Worm (Caenorhabditis elegans) whole organism, L2 larva: ENCODE results near the gene tba-8.
A peak's percentile ranks its signal among the peaks of the same experiment; 100 is the strongest.

Source experiments
- C34F6.9 ChIP-seq: fragments of 150-350 bp; optimal IDR thresholded peaks from 2 replicates; lab custom pipeline; 2014; ENCODE audit warnings: missing biosample characterization, missing genetic modification characterization
- F13H6.1 ChIP-seq: sonication (generic microtip); optimal IDR thresholded peaks from 2 replicates; lab custom pipeline; 2016; ENCODE audit warnings: missing genetic modification characterization, missing compliant biosample characterization
- R02D3.7 ChIP-seq: fragments of 150-350 bp; optimal IDR thresholded peaks from 2 replicates; lab custom pipeline; 2014; ENCODE audit warnings: missing biosample characterization, missing genetic modification characterization
- Y55F3AM.14 ChIP-seq: fragments of 200-800 bp; sonication (Bioruptor generic); optimal IDR thresholded peaks from 2 replicates; lab custom pipeline; 2018; ENCODE audit warnings: mild to moderate bottlenecking, missing genetic modification characterization, missing compliant biosample characterization
- ZK546.5 ChIP-seq: sonication (generic microtip); optimal IDR thresholded peaks from 2 replicates; lab custom pipeline; 2017; ENCODE audit warnings: missing biosample characterization, missing genetic modification characterization
- alr-1 ChIP-seq: fragments of 150-350 bp; optimal IDR thresholded peaks from 2 replicates; lab custom pipeline; 2014; ENCODE audit warnings: missing biosample characterization, missing genetic modification characterization
- aly-2 ChIP-seq: fragments of 150-350 bp; optimal IDR thresholded peaks from 2 replicates; lab custom pipeline; 2014; ENCODE audit warnings: missing biosample characterization, missing genetic modification characterization
- ama-1 ChIP-seq: fragments of 150-350 bp; optimal IDR thresholded peaks from 2 replicates; lab custom pipeline; 2018; ENCODE audit warnings: inconsistent platforms
- blmp-1 ChIP-seq: sonication (generic microtip); optimal IDR thresholded peaks from 2 replicates; lab custom pipeline; 2017; ENCODE audit warnings: missing genetic modification characterization, mild to moderate bottlenecking, missing compliant biosample characterization, antibody characterized with exemption, moderate library complexity; ENCODE audit not compliant: insufficient read depth
- ceh-16 ChIP-seq: fragments of 150-350 bp; optimal IDR thresholded peaks from 2 replicates; lab custom pipeline; 2014; ENCODE audit warnings: missing biosample characterization, missing genetic modification characterization
- dmd-4 ChIP-seq: sonication (generic microtip); optimal IDR thresholded peaks from 2 replicates; lab custom pipeline; 2017; ENCODE audit warnings: missing biosample characterization, missing genetic modification characterization
- egl-27 ChIP-seq: sonication (generic microtip); optimal IDR thresholded peaks from 3 replicates; lab custom pipeline; 2017; ENCODE audit warnings: missing biosample characterization, missing genetic modification reagents, missing genetic modification characterization
- elt-1 ChIP-seq: fragments of 150-350 bp; optimal IDR thresholded peaks from 2 replicates; lab custom pipeline; 2014; ENCODE audit warnings: missing biosample characterization, missing genetic modification characterization
- elt-3 ChIP-seq: sonication (generic microtip); optimal IDR thresholded peaks from 2 replicates; lab custom pipeline; 2017; ENCODE audit warnings: missing biosample characterization, missing genetic modification characterization
- lin-13 ChIP-seq: fragments of 150-350 bp; optimal IDR thresholded peaks from 2 replicates; lab custom pipeline; 2014; ENCODE audit warnings: missing biosample characterization, missing genetic modification reagents, missing genetic modification characterization
- lsy-2 ChIP-seq, 2 experiments: fragments of 150-350 bp in 1 of 2; sonication (generic microtip) in 1 of 2; optimal IDR thresholded peaks; 2 replicates each; lab custom pipeline; 2014 to 2017; ENCODE audit warnings: missing biosample characterization in 2 of 2, missing genetic modification characterization in 2 of 2
- mab-5 ChIP-seq: fragments of 150-350 bp; optimal IDR thresholded peaks from 2 replicates; lab custom pipeline; 2014; ENCODE audit warnings: missing biosample characterization, missing genetic modification characterization
- mbf-1 ChIP-seq: sonication (generic microtip); optimal IDR thresholded peaks from 2 replicates; lab custom pipeline; 2017; ENCODE audit warnings: missing biosample characterization, missing genetic modification characterization
- mdl-1 ChIP-seq, 2 experiments: fragments of 150-350 bp in 1 of 2; sonication (generic microtip) in 1 of 2; optimal IDR thresholded peaks; 2 replicates each; lab custom pipeline; 2017; ENCODE audit warnings: missing biosample characterization in 2 of 2, missing genetic modification characterization in 2 of 2
- nhr-10 ChIP-seq: sonication (generic microtip); optimal IDR thresholded peaks from 2 replicates; lab custom pipeline; 2017; ENCODE audit warnings: missing biosample characterization, missing genetic modification characterization
- nhr-11 ChIP-seq: fragments of 150-350 bp; optimal IDR thresholded peaks from 2 replicates; lab custom pipeline; 2014; ENCODE audit warnings: missing biosample characterization, missing genetic modification characterization
- nhr-12 ChIP-seq: fragments of 150-350 bp; optimal IDR thresholded peaks from 2 replicates; lab custom pipeline; 2014; ENCODE audit warnings: missing biosample characterization, missing genetic modification characterization
- nhr-129 ChIP-seq: fragments of 150-350 bp; optimal IDR thresholded peaks from 2 replicates; lab custom pipeline; 2014; ENCODE audit warnings: missing biosample characterization, missing genetic modification characterization
- nhr-21 ChIP-seq: fragments of 150-350 bp; optimal IDR thresholded peaks from 2 replicates; lab custom pipeline; 2014; ENCODE audit warnings: missing biosample characterization, missing genetic modification characterization
- nhr-237 ChIP-seq: fragments of 150-350 bp; optimal IDR thresholded peaks from 2 replicates; lab custom pipeline; 2014; ENCODE audit warnings: missing biosample characterization, missing genetic modification characterization
- nhr-6 ChIP-seq: fragments of 150-350 bp; optimal IDR thresholded peaks from 2 replicates; lab custom pipeline; 2014; ENCODE audit warnings: missing biosample characterization, missing genetic modification characterization
- nhr-77 ChIP-seq: fragments of 150-350 bp; optimal IDR thresholded peaks from 2 replicates; lab custom pipeline; 2014; ENCODE audit warnings: missing biosample characterization, missing genetic modification characterization
- peb-1 ChIP-seq: fragments of 150-350 bp; optimal IDR thresholded peaks from 2 replicates; lab custom pipeline; 2014; ENCODE audit warnings: missing biosample characterization, missing genetic modification characterization
- sem-4 ChIP-seq: fragments of 150-350 bp; optimal IDR thresholded peaks from 2 replicates; lab custom pipeline; 2014; ENCODE audit warnings: missing biosample characterization, missing genetic modification reagents, missing genetic modification characterization
- skn-1 ChIP-seq: sonication (generic microtip); optimal IDR thresholded peaks from 2 replicates; lab custom pipeline; 2017; ENCODE audit warnings: missing biosample characterization, missing genetic modification characterization
- sma-3 ChIP-seq: sonication (generic microtip); optimal IDR thresholded peaks from 2 replicates; lab custom pipeline; 2016; ENCODE audit warnings: missing genetic modification reagents, missing genetic modification characterization, missing compliant biosample characterization
- sma-9 ChIP-seq, 2 experiments: fragments of 150-350 bp in 1 of 2; sonication (generic microtip) in 1 of 2; optimal IDR thresholded peaks; 2 replicates each; lab custom pipeline; 2014 to 2016; ENCODE audit warnings: missing genetic modification characterization in 2 of 2, mild to moderate bottlenecking in 1 of 2, missing biosample characterization in 1 of 2, missing compliant biosample characterization in 1 of 2, missing genetic modification reagents in 1 of 2, moderate library complexity in 1 of 2
- snpc-4 ChIP-seq: fragments of 150-350 bp; optimal IDR thresholded peaks from 2 replicates; lab custom pipeline; 2014; ENCODE audit warnings: missing biosample characterization, missing genetic modification characterization
- unc-39 ChIP-seq: fragments of 150-350 bp; optimal IDR thresholded peaks from 2 replicates; lab custom pipeline; 2014; ENCODE audit warnings: missing biosample characterization, missing genetic modification characterization
- unc-55 ChIP-seq: fragments of 150-350 bp; sonication (generic microtip); optimal IDR thresholded peaks from 3 replicates; lab custom pipeline; 2014; ENCODE audit warnings: missing biosample characterization, missing genetic modification reagents, missing genetic modification characterization
- unc-62 ChIP-seq: fragments of 150-350 bp; optimal IDR thresholded peaks from 2 replicates; lab custom pipeline; 2014; ENCODE audit warnings: missing biosample characterization, missing genetic modification reagents, missing genetic modification characterization
- zag-1 ChIP-seq: fragments of 150-350 bp; optimal IDR thresholded peaks from 2 replicates; lab custom pipeline; 2014; ENCODE audit warnings: missing biosample characterization, missing genetic modification characterization
- ztf-11 ChIP-seq: sonication (generic microtip); optimal IDR thresholded peaks from 2 replicates; lab custom pipeline; 2017; ENCODE audit warnings: missing biosample characterization, missing genetic modification characterization

tba-8 gene

DNA sequence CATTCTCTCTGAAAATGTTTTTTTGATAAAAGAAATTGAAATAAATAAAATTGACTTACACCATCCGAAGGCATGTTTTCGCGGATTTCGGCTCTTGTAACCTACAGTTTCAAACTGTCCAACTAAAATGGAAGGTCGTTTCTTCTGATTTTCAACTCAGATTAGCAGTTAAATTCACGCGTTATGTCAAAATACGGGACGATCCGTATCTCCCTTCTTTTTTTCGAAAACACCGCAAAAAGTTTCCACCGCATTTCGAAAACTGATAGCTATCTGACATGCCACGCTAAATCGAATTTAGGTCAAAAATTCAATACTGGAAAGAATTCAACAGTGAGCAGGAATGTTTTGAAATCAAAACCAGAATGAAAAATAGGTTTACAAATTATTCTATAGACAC, at the start of gene tba-8:
tba-8 (minus strand) TSS at position 207 of the 400 bp plus-strand sequence.
- TF ChIP-seq nhr-12 (tag; lab: Kevin White, UChicago) (no peak), blmp-1 (no peak)
- TF ChIP-seq, all 48 proteins: peak for 0

DNA sequence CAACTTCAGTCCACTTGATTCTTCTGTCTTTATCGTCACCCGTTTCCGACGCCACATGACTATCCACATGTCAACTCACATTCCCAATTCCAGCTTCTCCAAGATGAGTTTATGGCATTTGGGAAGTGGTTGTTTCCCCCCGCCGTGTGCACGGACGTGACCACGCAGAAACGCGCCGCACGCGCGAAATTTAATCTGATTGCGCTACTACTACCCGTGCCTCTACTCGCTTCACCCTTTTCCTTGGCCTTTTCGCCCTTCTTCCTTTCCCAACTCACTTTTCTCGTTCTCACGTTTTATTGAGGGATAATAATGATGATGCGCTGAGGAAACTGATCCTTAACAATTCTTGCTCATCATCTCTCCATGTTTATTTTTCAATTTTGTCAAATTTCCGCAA, 48.2 kb upstream of the tba-8 start:
- no peak for TF ChIP-seq sma-3 (GFP tag; lab: Kevin White, UChicago)
- no peak for TF ChIP-seq mab-5 (tag; lab: Kevin White, UChicago)
- no peak for TF ChIP-seq mdl-1 (tag; optimal IDR thresholded peaks at IDR 0.05; lab: Kevin White, UChicago)
- no peak for TF ChIP-seq nhr-129 (tag; lab: Kevin White, UChicago)
- TF ChIP-seq blmp-1, result no peak
- TF ChIP-seq sma-9 (GFP tag; optimal IDR thresholded peaks at IDR 0.05; lab: Kevin White, UChicago), result no peak
- TF ChIP-seq sma-9 (tag; optimal IDR thresholded peaks at IDR 0.05; lab: Kevin White, UChicago), result no peak
- TF ChIP-seq alr-1 (tag; lab: Kevin White, UChicago), result no peak
- no peak for TF ChIP-seq unc-39 (tag; lab: Kevin White, UChicago)
- TF ChIP-seq aly-2 (tag; lab: Kevin White, UChicago), result no peak
- TF ChIP-seq nhr-237 (tag; lab: Kevin White, UChicago), result no peak
- TF ChIP-seq dmd-4, result no peak
- TF ChIP-seq ztf-11 (tag; lab: Kevin White, UChicago), result no peak
- no peak for TF ChIP-seq nhr-12 (tag; lab: Kevin White, UChicago)
- no peak for TF ChIP-seq ama-1 (lab: Kevin White, UChicago)
- TF ChIP-seq nhr-6, result no peak
- TF ChIP-seq lin-13 (GFP tag; lab: Kevin White, UChicago), result no peak
- TF ChIP-seq Y55F3AM.14 (GFP tag; lab: Kevin White, UChicago), result no peak
- TF ChIP-seq mbf-1 (tag; lab: Kevin White, UChicago), result no peak
- TF ChIP-seq zag-1, result no peak
- TF ChIP-seq elt-1 (tag; lab: Kevin White, UChicago), result no peak

DNA sequence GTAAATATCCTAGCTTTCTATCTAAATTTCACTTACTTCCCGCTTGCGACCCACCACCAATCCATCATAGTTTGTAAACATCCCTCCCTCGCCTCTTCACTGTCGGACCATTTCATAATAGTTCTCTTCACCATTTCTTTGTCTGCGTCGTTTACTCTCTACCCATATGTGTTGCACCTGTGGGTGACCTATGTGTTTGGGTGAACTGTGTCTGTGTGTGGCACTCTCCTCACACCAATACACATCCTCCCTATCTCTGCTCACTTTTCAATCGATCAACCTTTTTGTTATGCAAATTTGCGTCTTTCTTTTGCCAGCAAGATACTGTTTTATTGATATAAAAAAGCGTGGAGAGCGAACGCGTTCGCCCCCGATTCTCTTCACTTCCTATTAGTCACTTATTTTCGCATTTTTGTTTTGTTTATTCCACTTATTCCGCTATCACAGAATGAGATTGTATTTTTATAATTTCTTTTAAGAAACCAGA, 46.8 kb upstream of the tba-8 start:
- TF ChIP-seq ZK546.5 (no peak), dmd-4 (no peak), C34F6.9 (tag; lab: Kevin White, UChicago) (no peak), snpc-4 (tag; lab: Kevin White, UChicago) (no peak), mdl-1 (tag; optimal IDR thresholded peaks at IDR 0.05; lab: Kevin White, UChicago) (no peak), zag-1 (no peak), lsy-2 (tag; optimal IDR thresholded peaks at IDR 0.05; lab: Kevin White, UChicago) (no peak), aly-2 (tag; lab: Kevin White, UChicago) (no peak)

DNA sequence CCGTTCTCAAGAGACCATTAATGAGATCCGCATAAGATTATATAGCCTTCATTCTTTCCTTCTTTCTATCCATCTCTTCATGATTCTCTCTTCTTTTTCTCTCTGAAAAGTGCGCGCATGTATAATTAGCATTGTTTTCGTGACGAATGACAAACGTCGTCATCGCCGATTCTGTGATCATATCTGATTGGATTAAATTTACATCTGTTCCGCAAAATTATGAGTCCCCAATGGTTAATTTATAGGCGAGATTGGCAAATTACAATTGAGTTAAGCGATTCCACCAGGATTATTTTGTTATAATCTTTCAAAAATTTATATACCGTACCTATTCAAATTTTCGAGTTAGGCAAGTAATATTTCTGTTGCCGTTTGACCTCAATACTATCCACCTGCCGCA, 46.1 kb upstream of the tba-8 start:
- TF ChIP-seq mdl-1 (tag; optimal IDR thresholded peaks at IDR 0.05; lab: Kevin White, UChicago), result no peak
- no peak for TF ChIP-seq nhr-10 (tag; lab: Kevin White, UChicago)
- TF ChIP-seq blmp-1, result no peak
- no peak for TF ChIP-seq lin-13 (GFP tag; lab: Kevin White, UChicago)
- TF ChIP-seq ceh-16 (tag; lab: Kevin White, UChicago), result peak; percentile 17
- TF ChIP-seq mab-5 (tag; lab: Kevin White, UChicago), result peak; percentile 28
- TF ChIP-seq unc-55 (GFP tag; lab: Kevin White, UChicago), result peak; percentile 5

DNA sequence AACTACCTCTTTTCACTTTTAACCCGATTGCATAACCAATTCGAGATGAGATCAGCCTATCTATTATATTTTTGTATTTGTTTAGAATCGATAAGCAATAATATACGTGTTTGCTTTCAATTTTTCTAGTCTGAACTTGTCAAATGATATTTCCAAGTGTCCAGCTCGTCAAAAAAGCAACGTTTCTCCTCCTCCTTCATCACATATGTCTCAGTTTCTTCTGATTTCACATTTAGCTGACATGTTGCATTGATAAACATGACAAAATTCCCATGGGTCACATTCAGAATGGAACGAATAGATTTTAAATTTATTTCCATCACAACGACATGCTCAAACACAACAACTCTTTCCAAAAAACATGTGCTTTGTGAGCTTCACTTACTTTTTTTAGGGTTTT, 41.2 kb upstream of the tba-8 start:
- TF ChIP-seq unc-39 (tag; lab: Kevin White, UChicago) (no peak), blmp-1 (no peak), F13H6.1 (tag; lab: Kevin White, UChicago) (no peak), ama-1 (lab: Kevin White, UChicago) (no peak), unc-55 (GFP tag; lab: Kevin White, UChicago) (no peak), nhr-21 (tag; lab: Kevin White, UChicago) (no peak), sem-4 (tag; lab: Kevin White, UChicago) (no peak)

DNA sequence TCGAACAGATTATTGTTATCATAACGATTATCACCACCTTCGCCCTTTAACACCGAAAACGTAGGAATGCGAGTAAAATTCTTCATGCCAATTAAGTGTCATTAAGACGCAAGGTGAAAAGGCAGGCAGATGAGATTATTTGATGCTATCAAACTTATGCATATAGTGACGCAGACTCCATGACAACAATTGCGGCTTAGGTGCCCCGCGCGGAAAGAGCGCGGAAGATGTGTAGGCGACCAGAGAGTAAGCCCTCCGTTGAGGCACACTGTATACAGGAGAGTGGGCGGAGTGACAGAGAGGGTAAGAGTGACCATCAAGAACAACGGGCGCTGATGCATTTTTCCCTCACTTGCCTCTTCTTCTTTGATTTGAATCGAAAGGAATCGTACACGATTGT, 36.5 kb upstream of the tba-8 start:
- no peak for TF ChIP-seq nhr-11 (tag; lab: Kevin White, UChicago)
- no peak for TF ChIP-seq blmp-1
- TF ChIP-seq aly-2 (tag; lab: Kevin White, UChicago), result no peak
- no peak for TF ChIP-seq nhr-77 (tag; lab: Kevin White, UChicago)
- no peak for TF ChIP-seq mab-5 (tag; lab: Kevin White, UChicago)
- no peak for TF ChIP-seq elt-3
- no peak for TF ChIP-seq ZK546.5
- no peak for TF ChIP-seq unc-62 (GFP tag; lab: Kevin White, UChicago)
- no peak for TF ChIP-seq R02D3.7 (tag; lab: Kevin White, UChicago)
- TF ChIP-seq unc-39 (tag; lab: Kevin White, UChicago), result no peak
- no peak for TF ChIP-seq nhr-21 (tag; lab: Kevin White, UChicago)
- no peak for TF ChIP-seq elt-1 (tag; lab: Kevin White, UChicago)
- no peak for TF ChIP-seq nhr-6
- TF ChIP-seq nhr-237 (tag; lab: Kevin White, UChicago), result no peak
- no peak for TF ChIP-seq peb-1
- no peak for TF ChIP-seq skn-1 (tag; lab: Kevin White, UChicago)
- no peak for TF ChIP-seq sma-3 (GFP tag; lab: Kevin White, UChicago)
- no peak for TF ChIP-seq egl-27 (tag; lab: Kevin White, UChicago)
- TF ChIP-seq, all 48 proteins: peak for 0
